Worm (Caenorhabditis elegans) whole organism, mixed stage, embryonic: ENCODE results near the gene bre-2.

Source experiments
- M03D4.4 ChIP-seq: sonication (generic microtip); optimal IDR thresholded peaks from 2 replicates; lab custom pipeline; 2017; ENCODE audit warnings: mild to moderate bottlenecking, missing genetic modification characterization, missing compliant biosample characterization
- bed-3 ChIP-seq: fragments of 200-800 bp; sonication (Bioruptor generic); optimal IDR thresholded peaks from 3 replicates; lab custom pipeline; 2018; ENCODE audit warnings: mild to moderate bottlenecking, missing genetic modification characterization, moderate library complexity, missing compliant biosample characterization
- blmp-1 ChIP-seq: fragments of 150-350 bp; optimal IDR thresholded peaks from 2 replicates; lab custom pipeline; 2014; ENCODE audit warnings: missing biosample characterization, missing genetic modification characterization
- ceh-39 ChIP-seq: fragments of 150-350 bp; optimal IDR thresholded peaks from 2 replicates; lab custom pipeline; 2014; ENCODE audit warnings: missing biosample characterization, missing genetic modification characterization
- ceh-43 ChIP-seq: fragments of 200-800 bp; sonication (Bioruptor generic); optimal IDR thresholded peaks from 2 replicates; lab custom pipeline; 2018; ENCODE audit warnings: mild to moderate bottlenecking, missing genetic modification characterization, moderate library complexity, missing compliant biosample characterization
- ceh-83 ChIP-seq: fragments of 200-800 bp; sonication (Bioruptor generic); optimal IDR thresholded peaks from 2 replicates; lab custom pipeline; 2018; ENCODE audit warnings: mild to moderate bottlenecking, missing genetic modification characterization, missing compliant biosample characterization
- ces-1 ChIP-seq: fragments of 150-350 bp; optimal IDR thresholded peaks from 2 replicates; lab custom pipeline; 2014; ENCODE audit warnings: missing biosample characterization, missing genetic modification reagents, missing genetic modification characterization
- cnd-1 ChIP-seq: fragments of 200-800 bp; sonication (Bioruptor generic); optimal IDR thresholded peaks from 2 replicates; lab custom pipeline; 2018; ENCODE audit warnings: mild to moderate bottlenecking, missing genetic modification characterization, missing compliant biosample characterization
- drap-1 ChIP-seq: fragments of 200-800 bp; sonication (Bioruptor generic); optimal IDR thresholded peaks from 3 replicates; lab custom pipeline; 2018; ENCODE audit warnings: mild to moderate bottlenecking, missing genetic modification characterization, missing compliant biosample characterization
- elt-1 ChIP-seq: sonication (generic microtip); optimal IDR thresholded peaks from 2 replicates; lab custom pipeline; 2017; ENCODE audit warnings: missing genetic modification characterization, mild to moderate bottlenecking, missing compliant biosample characterization, antibody characterized with exemption, moderate library complexity, borderline replicate concordance; ENCODE audit not compliant: insufficient read depth
- elt-3 ChIP-seq: fragments of 150-350 bp; optimal IDR thresholded peaks from 2 replicates; lab custom pipeline; 2014; ENCODE audit warnings: missing biosample characterization, missing genetic modification characterization
- ham-2 ChIP-seq: fragments of 200-800 bp; sonication (Bioruptor generic); optimal IDR thresholded peaks from 2 replicates; lab custom pipeline; 2018; ENCODE audit warnings: mild to moderate bottlenecking, missing genetic modification characterization, missing compliant biosample characterization
- hlh-1 ChIP-seq: fragments of 150-350 bp; optimal IDR thresholded peaks from 2 replicates; lab custom pipeline; 2014; ENCODE audit warnings: missing biosample characterization, missing genetic modification reagents, missing genetic modification characterization
- lin-13 ChIP-seq: fragments of 150-350 bp; optimal IDR thresholded peaks from 2 replicates; lab custom pipeline; 2014; ENCODE audit warnings: missing biosample characterization, missing genetic modification characterization
- mab-5 ChIP-seq: fragments of 150-350 bp; optimal IDR thresholded peaks from 2 replicates; lab custom pipeline; 2014; ENCODE audit warnings: missing biosample characterization, missing genetic modification characterization
- mep-1 ChIP-seq: fragments of 150-350 bp; optimal IDR thresholded peaks from 2 replicates; lab custom pipeline; 2017; ENCODE audit warnings: missing biosample characterization, missing genetic modification reagents, missing genetic modification characterization, inconsistent platforms
- nhr-2 ChIP-seq: fragments of 150-350 bp; optimal IDR thresholded peaks from 2 replicates; lab custom pipeline; 2014; ENCODE audit warnings: missing biosample characterization, missing genetic modification characterization
- nhr-237 ChIP-seq: fragments of 150-350 bp; optimal IDR thresholded peaks from 2 replicates; lab custom pipeline; 2014; ENCODE audit warnings: missing biosample characterization, missing genetic modification characterization
- nhr-28 ChIP-seq: fragments of 150-350 bp; optimal IDR thresholded peaks from 2 replicates; lab custom pipeline; 2014; ENCODE audit warnings: missing biosample characterization, missing genetic modification characterization
- nhr-76 ChIP-seq: sonication (generic microtip); optimal IDR thresholded peaks from 2 replicates; lab custom pipeline; 2017; ENCODE audit warnings: missing biosample characterization, missing genetic modification characterization
- pha-4 ChIP-seq: fragments of 150-350 bp; optimal IDR thresholded peaks from 2 replicates; lab custom pipeline; 2018; ENCODE audit warnings: missing biosample characterization, missing genetic modification reagents, missing genetic modification characterization
- sem-2 ChIP-seq: fragments of 200-800 bp; sonication (Bioruptor generic); optimal IDR thresholded peaks from 2 replicates; lab custom pipeline; 2018; ENCODE audit warnings: mild to moderate bottlenecking, missing genetic modification characterization, missing compliant biosample characterization
- snpc-4 ChIP-seq: fragments of 150-350 bp; optimal IDR thresholded peaks from 2 replicates; lab custom pipeline; 2014; ENCODE audit warnings: missing biosample characterization, missing genetic modification characterization
- sptf-1 ChIP-seq: sonication (generic microtip); optimal IDR thresholded peaks from 2 replicates; lab custom pipeline; 2017; ENCODE audit warnings: mild to moderate bottlenecking, missing genetic modification characterization, moderate library complexity, missing compliant biosample characterization
- tbx-8 ChIP-seq: fragments of 200-800 bp; sonication (Bioruptor generic); optimal IDR thresholded peaks from 2 replicates; lab custom pipeline; 2018; ENCODE audit warnings: mild to moderate bottlenecking, missing genetic modification characterization, moderate library complexity, missing compliant biosample characterization
- unc-120 ChIP-seq: sonication (generic microtip); optimal IDR thresholded peaks from 2 replicates; lab custom pipeline; 2017; ENCODE audit warnings: missing genetic modification characterization, missing compliant biosample characterization; ENCODE audit not compliant: poor library complexity, severe bottlenecking
- unc-39 ChIP-seq: fragments of 150-350 bp; optimal IDR thresholded peaks from 2 replicates; lab custom pipeline; 2014; ENCODE audit warnings: missing biosample characterization, missing genetic modification characterization
- zip-8 ChIP-seq: fragments of 150-350 bp; optimal IDR thresholded peaks from 2 replicates; lab custom pipeline; 2014; ENCODE audit warnings: missing biosample characterization, missing genetic modification characterization

The bre-2 gene

DNA sequence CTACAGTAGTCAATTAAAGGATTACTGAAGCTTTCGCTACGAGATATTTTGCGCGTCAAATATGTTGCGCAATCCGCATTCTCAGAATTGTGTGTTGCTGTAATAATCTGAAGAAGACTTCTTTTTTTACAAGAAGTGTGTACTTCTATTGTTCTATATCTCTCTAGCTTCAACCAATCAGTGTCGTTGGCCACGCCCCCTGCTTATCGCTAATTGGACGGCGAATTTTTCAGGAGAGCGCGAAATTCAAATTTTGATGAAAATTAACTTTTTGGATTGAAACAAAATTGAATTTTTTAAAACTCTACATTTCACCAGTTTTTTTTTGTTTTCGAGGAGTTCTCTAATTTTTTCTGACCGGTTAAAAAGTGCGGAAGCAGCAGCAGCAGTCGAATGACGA is 37.5 kb upstream of the bre-2 start:
- TF ChIP-seq zip-8 (tag; lab: Kevin White, UChicago) = peak; percentile 50
- no peak for TF ChIP-seq ceh-83 (GFP tag; lab: Kevin White, UChicago)

DNA sequence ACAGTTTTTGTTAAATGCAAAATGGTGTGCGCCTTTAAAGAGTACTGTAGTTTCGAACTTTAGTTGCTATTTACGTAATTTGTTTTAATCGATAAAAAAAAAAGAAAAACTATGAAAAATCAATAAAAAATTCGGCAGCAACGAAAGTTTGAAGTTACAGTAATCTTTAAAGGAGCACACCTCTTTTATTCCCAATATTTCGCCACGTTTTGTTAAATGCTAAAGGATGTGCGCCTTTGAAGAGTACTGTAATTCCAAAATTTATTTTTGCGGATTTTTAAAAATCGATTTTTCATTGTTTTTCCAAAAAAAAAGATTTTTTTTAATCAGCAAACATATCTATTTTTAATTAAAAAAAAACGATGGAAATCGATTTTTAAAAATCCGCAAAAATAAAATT is 34.3 kb upstream of the bre-2 start:
- no peak for TF ChIP-seq drap-1 (GFP tag; lab: Kevin White, UChicago)
- TF ChIP-seq ces-1 = no peak
- TF ChIP-seq nhr-76 (tag; lab: Kevin White, UChicago) = no peak
- no peak for TF ChIP-seq ham-2 (GFP tag; lab: Kevin White, UChicago)
- TF ChIP-seq bed-3 (GFP tag; lab: Kevin White, UChicago) = no peak
- no peak for TF ChIP-seq unc-39 (tag; lab: Kevin White, UChicago)
- TF ChIP-seq mab-5 = no peak
- no peak for TF ChIP-seq nhr-237
- TF ChIP-seq ceh-39 (tag; lab: Kevin White, UChicago) = no peak
- no peak for TF ChIP-seq nhr-2 (tag; lab: Kevin White, UChicago)
- TF ChIP-seq zip-8 (tag; lab: Kevin White, UChicago) = no peak
- TF ChIP-seq mep-1 (tag; lab: Kevin White, UChicago) = no peak

DNA sequence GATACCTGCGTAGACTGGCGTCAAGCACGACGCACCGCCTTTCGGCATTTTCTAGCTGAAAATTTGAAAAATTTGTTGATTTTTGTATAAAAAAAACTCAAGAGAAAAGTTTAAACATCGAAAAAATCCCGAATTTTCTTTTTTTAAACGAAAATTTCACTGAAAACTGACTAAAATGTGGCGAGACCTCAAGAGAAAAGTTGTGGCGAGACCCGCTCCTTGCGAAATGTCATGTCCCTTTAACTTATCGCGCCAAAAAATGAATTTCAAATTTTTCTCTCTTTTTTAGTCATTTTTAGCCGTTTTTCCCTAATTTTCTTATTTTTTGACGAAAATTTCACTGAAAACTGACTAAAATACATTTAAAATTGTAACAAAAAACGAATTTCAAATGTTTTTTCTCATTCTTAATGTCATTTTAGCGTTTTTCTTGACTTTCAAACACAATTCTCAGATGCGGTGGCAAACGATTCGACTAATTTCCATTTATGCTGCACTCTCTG is 30.1 kb upstream of the bre-2 start, which contains the start of the genes snpc-1.2 and Y39E4B.5:
TSS of gene snpc-1.2 (minus strand) at position 78 of the 503 bp plus-strand sequence.
TSS of gene Y39E4B.5 (plus strand) at position 453 of the 503 bp plus-strand sequence.
- TF ChIP-seq ces-1 (no peak), nhr-28 (tag; lab: Kevin White, UChicago) (no peak), mep-1 (tag; lab: Kevin White, UChicago) (peak; percentile 55), lin-13 (tag; lab: Kevin White, UChicago) (no peak)

DNA sequence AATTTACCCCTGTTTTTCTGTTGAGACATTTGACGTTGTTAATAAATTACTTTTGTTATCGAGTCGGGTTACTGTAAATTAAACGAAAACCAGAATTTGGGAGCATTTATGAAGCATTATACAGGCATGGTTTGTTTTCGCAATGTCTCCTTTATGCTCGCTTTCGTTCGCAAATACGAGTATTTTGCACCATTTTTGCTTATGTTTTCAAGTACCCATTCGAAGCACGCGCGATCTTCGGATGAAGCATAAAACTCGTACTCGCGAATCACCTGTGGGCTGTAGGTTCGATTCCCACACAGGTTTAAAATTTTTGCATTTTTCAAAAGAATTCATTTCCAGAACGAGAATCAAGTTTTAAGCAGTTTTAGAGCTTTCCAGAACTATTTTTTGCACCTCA is 25.5 kb upstream of the bre-2 start:
- no peak for TF ChIP-seq ham-2 (GFP tag; lab: Kevin White, UChicago)
- no peak for TF ChIP-seq elt-3 (tag; lab: Kevin White, UChicago)
- no peak for TF ChIP-seq nhr-76 (tag; lab: Kevin White, UChicago)
- TF ChIP-seq unc-120 (tag; lab: Kevin White, UChicago) = no peak
- no peak for TF ChIP-seq nhr-28 (tag; lab: Kevin White, UChicago)
- no peak for TF ChIP-seq pha-4 (tag; lab: Kevin White, UChicago)
- no peak for TF ChIP-seq ces-1
- TF ChIP-seq tbx-8 (GFP tag; lab: Kevin White, UChicago) = no peak

DNA sequence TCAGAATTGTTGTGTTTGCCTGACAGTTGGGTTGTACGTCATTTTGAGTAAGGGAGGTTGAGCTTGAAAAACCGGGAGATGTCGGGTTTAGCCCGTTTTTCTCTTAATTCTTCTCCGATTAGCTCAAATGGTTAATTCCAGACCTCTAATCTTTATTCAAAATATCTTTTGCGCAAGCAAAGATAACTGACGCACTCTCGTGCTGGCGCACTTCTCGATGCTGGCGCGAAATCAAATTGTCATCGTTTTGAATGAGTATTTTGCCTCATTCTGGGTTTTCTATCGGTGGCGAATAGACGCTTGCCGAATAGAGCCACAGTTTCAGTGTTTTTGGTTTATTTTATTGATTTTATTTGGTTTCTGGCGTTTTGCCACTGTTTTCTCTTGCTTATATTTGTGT is 21.2 kb upstream of the bre-2 start:
- TF ChIP-seq unc-120 (tag; lab: Kevin White, UChicago) (no peak), M03D4.4 (tag; lab: Kevin White, UChicago) (peak; percentile 4), cnd-1 (tag; lab: Kevin White, UChicago) (peak; percentile 15), drap-1 (GFP tag; lab: Kevin White, UChicago) (peak; percentile 17), sptf-1 (tag; lab: Kevin White, UChicago) (peak; percentile 14), pha-4 (tag; lab: Kevin White, UChicago) (no peak), sem-2 (GFP tag; lab: Kevin White, UChicago) (no peak), snpc-4 (tag; lab: Kevin White, UChicago) (no peak)

DNA sequence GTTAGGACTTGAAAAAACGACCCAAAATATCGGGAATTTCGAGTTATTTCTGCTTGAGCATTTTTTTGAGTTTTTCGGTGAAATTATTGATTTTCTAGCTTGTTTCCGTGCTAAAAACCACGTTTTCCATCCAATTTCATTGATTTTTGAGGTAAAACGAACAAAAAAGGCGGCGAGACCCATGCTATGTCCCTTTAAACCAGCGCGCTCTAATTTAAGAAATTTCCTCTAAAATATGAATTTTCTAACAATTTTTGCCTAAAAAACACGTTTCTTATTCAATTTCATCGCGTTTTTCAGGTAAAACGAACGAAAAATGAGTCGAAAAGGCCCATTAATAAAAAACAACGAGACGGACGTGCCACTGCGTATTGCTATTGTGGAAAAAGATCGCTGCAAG is 14.1 kb upstream of the bre-2 start, which contains the start of gene abce-1:
TSS of gene abce-1 (plus strand) at position 301 of the 400 bp plus-strand sequence.
- TF ChIP-seq nhr-76 (tag; lab: Kevin White, UChicago) = no peak
- TF ChIP-seq blmp-1 = no peak
- no peak for TF ChIP-seq bed-3 (GFP tag; lab: Kevin White, UChicago)
- TF ChIP-seq mab-5 = no peak
- TF ChIP-seq mep-1 (tag; lab: Kevin White, UChicago) = no peak
- no peak for TF ChIP-seq ceh-83 (GFP tag; lab: Kevin White, UChicago)
- TF ChIP-seq hlh-1 (tag; lab: Kevin White, UChicago) = no peak
- TF ChIP-seq ceh-43 (GFP tag; lab: Kevin White, UChicago) = no peak
- no peak for TF ChIP-seq elt-1 (tag; lab: Kevin White, UChicago)
